Fruit fly (Drosophila melanogaster): ENCODE results near the gene CG4565.

The CG4565 gene

DNA sequence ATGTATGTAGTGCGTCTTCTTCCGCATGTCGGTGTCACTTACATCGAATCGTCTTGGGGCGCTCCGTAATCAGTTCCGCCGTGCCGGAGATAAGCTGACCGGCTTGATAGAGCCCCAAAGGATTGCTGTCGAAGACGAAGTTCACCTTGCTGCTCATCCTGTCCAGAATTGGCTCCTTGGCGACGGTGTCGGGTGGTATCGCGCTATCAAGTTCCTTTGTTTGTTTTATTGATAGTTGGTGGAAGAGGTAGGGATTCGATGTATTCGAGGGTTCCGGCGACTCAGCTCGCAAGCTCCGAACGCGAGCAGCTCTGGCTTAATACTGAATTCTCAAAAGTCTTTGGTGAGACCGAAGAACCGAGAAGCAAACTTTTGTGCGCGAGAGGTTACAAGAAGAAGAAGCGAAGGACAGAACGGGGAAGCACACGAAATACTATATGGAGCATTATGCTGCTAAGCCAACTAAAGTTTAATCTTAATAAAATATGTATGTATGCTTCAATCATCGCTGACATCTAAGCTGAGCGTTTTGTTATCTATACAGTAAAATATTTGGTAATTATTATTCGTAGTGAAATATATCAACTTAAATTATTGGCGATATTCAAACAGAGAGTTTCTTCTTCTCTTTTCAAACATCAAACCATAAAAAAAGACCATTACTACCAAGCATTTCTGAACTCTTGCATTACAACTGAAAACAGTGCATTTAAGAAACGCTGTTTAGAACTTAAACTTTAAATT, 32.3 kb downstream of the CG4565 start, which contains the start of gene CG14696 (continued):
- no peak for TF ChIP-seq tup (GFP tag; optimal IDR thresholded peaks at IDR 0.05)
- TF ChIP-seq Jarid2 (GFP tag; optimal IDR thresholded peaks at IDR 0.05): peak; percentile 45
- TF ChIP-seq slbo (GFP tag; IDR thresholded peaks at IDR 0.05): no peak
- TF ChIP-seq bbx (GFP tag; IDR thresholded peaks at IDR 0.05; ENCODE audit: partially characterized antibody): no peak
- peak; percentile 44; the same call in 1 of the 3 replicates for TF ChIP-seq Dbx (GFP tag; IDR thresholded peaks at IDR 0.05)
- TF ChIP-seq Dref (GFP tag; IDR thresholded peaks at IDR 0.05): 0 out of 2 replicates have a peak, but pooled peaks have one; percentile 22
- TF ChIP-seq CG11398 (GFP tag; optimal IDR thresholded peaks at IDR 0.05): no peak
- 0 out of 3 replicates have a peak, but pooled peaks have one; percentile 36 for TF ChIP-seq ken (GFP tag; IDR thresholded peaks at IDR 0.05)
- TF ChIP-seq Awh (GFP tag; IDR thresholded peaks at IDR 0.05): 0 out of 2 replicates have a peak, but pooled peaks have one; percentile 9
- TF ChIP-seq sug (tag; optimal IDR thresholded peaks at IDR 0.05): peak; percentile 77
- TF ChIP-seq CG9609 (GFP tag; optimal IDR thresholded peaks at IDR 0.05): no peak
- peak; percentile 59; the same call in 1 of the 3 replicates for TF ChIP-seq CG34422 (GFP tag; IDR thresholded peaks at IDR 0.05)
- 0 out of 4 replicates have a peak, but pooled peaks have one; percentile 9 for TF ChIP-seq chinmo (GFP tag; IDR thresholded peaks at IDR 0.05; ENCODE audit: partially characterized antibody)
- TF ChIP-seq fru (optimal IDR thresholded peaks at IDR 0.05): no peak
- TF ChIP-seq CG4360 (GFP tag; IDR thresholded peaks at IDR 0.05): no peak
- TF ChIP-seq Med (GFP tag): peak; percentile 78
- no peak for TF ChIP-seq CG30403 (GFP tag; optimal IDR thresholded peaks at IDR 0.05)
- TF ChIP-seq CG7963 (GFP tag; IDR thresholded peaks at IDR 0.05; ENCODE audit: partially characterized antibody): no peak
- no peak for TF ChIP-seq hkb (optimal IDR thresholded peaks at IDR 0.05)
- TF ChIP-seq hkb (GFP tag; IDR thresholded peaks at IDR 0.05): no peak
- no peak for TF ChIP-seq eve (GFP tag; optimal IDR thresholded peaks at IDR 0.05)
- peak; percentile 34 for TF ChIP-seq CG10543 (GFP tag; optimal IDR thresholded peaks at IDR 0.05)
- TF ChIP-seq CG14667 (GFP tag; IDR thresholded peaks at IDR 0.05): no peak
- no peak for TF ChIP-seq CG6854 (GFP tag; optimal IDR thresholded peaks at IDR 0.05)
- no peak for TF ChIP-seq HmgZ (tag; optimal IDR thresholded peaks at IDR 0.05)
- no peak for TF ChIP-seq CG9876 (GFP tag; optimal IDR thresholded peaks at IDR 0.05)
- peak; percentile 15; the same call in 1 of the 3 replicates for TF ChIP-seq so (GFP tag; IDR thresholded peaks at IDR 0.05)
- TF ChIP-seq Drgx (GFP tag; IDR thresholded peaks at IDR 0.05): 0 out of 2 replicates have a peak, but pooled peaks have one; percentile 14
- TF ChIP-seq inv (GFP tag; IDR thresholded peaks at IDR 0.05; ENCODE audit: partially characterized antibody): no peak
- TF ChIP-seq maf-S (GFP tag; optimal IDR thresholded peaks at IDR 0.05): no peak

DNA sequence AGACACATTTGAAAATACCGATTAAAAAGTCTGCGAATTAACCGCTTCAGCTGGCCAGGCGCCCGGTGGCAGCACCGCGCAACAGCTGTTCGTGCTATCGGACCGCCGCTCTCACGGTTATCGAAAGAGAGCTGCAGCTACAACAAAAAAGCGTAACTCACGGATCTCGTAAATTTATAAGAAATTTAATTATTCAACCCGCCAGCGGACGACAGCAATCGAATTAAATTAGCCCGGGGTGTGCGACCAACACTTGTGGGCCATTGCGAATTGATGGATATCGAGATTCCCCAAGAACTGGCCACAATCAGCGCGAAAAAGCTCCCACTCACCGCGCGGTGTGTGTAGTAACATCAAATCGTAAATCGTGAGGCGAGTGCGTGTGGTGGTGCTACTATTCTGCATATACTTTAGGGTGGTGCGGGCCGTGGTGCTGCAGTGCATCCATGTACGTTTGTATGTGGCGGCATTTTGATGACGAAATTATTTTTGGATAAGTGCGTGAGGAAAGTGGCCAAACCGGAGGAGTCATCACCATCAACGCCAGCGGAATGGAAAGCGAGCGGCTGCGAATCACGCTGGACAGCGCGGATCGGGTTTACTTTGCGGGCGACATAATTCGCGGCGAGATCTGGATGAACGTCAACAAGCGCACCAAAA, 33.0 kb downstream of the CG4565 start, which contains the start of gene Leash:
TSS of gene Leash (plus strand) at position 119 of the 660 bp plus-strand sequence.
- no peak for TF ChIP-seq slp2 (GFP tag; optimal IDR thresholded peaks at IDR 0.05)
- TF ChIP-seq pros (GFP tag; optimal IDR thresholded peaks at IDR 0.05): no peak
- peak; percentile 26; the same call in 1 of the 3 replicates for TF ChIP-seq knrl (GFP tag; IDR thresholded peaks at IDR 0.05; ENCODE audit: partially characterized antibody)
- no peak for TF ChIP-seq Elba2 (GFP tag; optimal IDR thresholded peaks at IDR 0.05)
- peak in 1 of 2 experiments; percentile 7 for TF ChIP-seq bsh (GFP tag; optimal IDR thresholded peaks at IDR 0.05)
- TF ChIP-seq so (GFP tag; IDR thresholded peaks at IDR 0.05): no peak
- no peak for TF ChIP-seq CG1603 (tag; optimal IDR thresholded peaks at IDR 0.05)
- TF ChIP-seq sd (tag; optimal IDR thresholded peaks at IDR 0.05): no peak
- no peak for TF ChIP-seq CG2120 (GFP tag; optimal IDR thresholded peaks at IDR 0.05)
- no peak for TF ChIP-seq CG1792 (GFP tag; optimal IDR thresholded peaks at IDR 0.05)
- TF ChIP-seq pnt (GFP tag; optimal IDR thresholded peaks at IDR 0.05): no peak
- no peak for TF ChIP-seq CG10147 (GFP tag; optimal IDR thresholded peaks at IDR 0.05)
- no peak for TF ChIP-seq CG11504 (tag; optimal IDR thresholded peaks at IDR 0.05)
- TF ChIP-seq CG11247 (GFP tag; IDR thresholded peaks at IDR 0.05): no peak
- TF ChIP-seq CG31224 (GFP tag; IDR thresholded peaks at IDR 0.05): no peak
- peak; percentile 63 to 95 for TF ChIP-seq crp (GFP tag; optimal IDR thresholded peaks at IDR 0.05)
- no peak for TF ChIP-seq CG7745 (tag; optimal IDR thresholded peaks at IDR 0.05)
- no peak for TF ChIP-seq Hmr (GFP tag; optimal IDR thresholded peaks at IDR 0.05)
- TF ChIP-seq CG30020 (tag; optimal IDR thresholded peaks at IDR 0.05): no peak
- no peak for TF ChIP-seq CG1647 (GFP tag; optimal IDR thresholded peaks at IDR 0.05)

Measured in whole organism, embryonic.